Fruit fly (Drosophila melanogaster): ENCODE data around the gene ctrip.

DNA sequence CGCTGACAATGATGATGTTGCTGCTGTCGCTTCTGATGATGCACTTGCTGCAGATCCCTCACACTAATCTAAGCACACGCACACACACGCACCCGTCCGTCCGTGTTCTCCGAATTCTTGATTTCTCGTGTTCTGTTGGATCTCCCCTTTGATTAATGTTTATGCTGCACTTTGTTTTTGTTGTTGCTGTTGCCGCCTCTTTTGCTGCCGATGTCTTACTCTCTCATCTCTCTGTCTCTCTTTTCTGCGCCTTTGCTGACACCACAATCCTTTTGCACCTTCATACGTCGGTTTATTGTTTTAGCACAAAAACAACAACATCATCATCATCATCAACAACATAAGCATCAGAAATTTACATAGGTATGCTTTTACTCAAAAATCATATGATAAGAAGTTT is 13.9 kb downstream of the ctrip start:
- no peak for TF ChIP-seq CG1024 (GFP tag; IDR thresholded peaks at IDR 0.05)
- TF ChIP-seq D19A (tag; optimal IDR thresholded peaks at IDR 0.05): no peak
- no peak for TF ChIP-seq hb (GFP tag; IDR thresholded peaks at IDR 0.05; ENCODE audit: partially characterized antibody)
- no peak for TF ChIP-seq CG11247 (GFP tag; IDR thresholded peaks at IDR 0.05)
- no peak for TF ChIP-seq eve (GFP tag; optimal IDR thresholded peaks at IDR 0.05)
- no peak for TF ChIP-seq sna (GFP tag; IDR thresholded peaks at IDR 0.05; ENCODE audit: partially characterized antibody)
- TF ChIP-seq H2.0 (GFP tag; IDR thresholded peaks at IDR 0.05): no peak
- TF ChIP-seq unpg (GFP tag; optimal IDR thresholded peaks at IDR 0.05): no peak
- no peak for TF ChIP-seq insv (GFP tag; optimal IDR thresholded peaks at IDR 0.05)
- TF ChIP-seq fd3F (GFP tag; optimal IDR thresholded peaks at IDR 0.05): no peak
- TF ChIP-seq CG17568 (GFP tag; optimal IDR thresholded peaks at IDR 0.05): no peak
- TF ChIP-seq Dad (GFP tag; optimal IDR thresholded peaks at IDR 0.05): no peak
- no peak for TF ChIP-seq CG10979 (tag; optimal IDR thresholded peaks at IDR 0.05)
- TF ChIP-seq CG3407 (GFP tag; optimal IDR thresholded peaks at IDR 0.05): no peak
